Worm (Caenorhabditis elegans) whole organism, early embryonic: ENCODE measurements around the gene cpsf-2.

ENCODE experiments used
- B0310.2 ChIP-seq: sonication (generic microtip); optimal IDR thresholded peaks from 2 replicates; lab custom pipeline; 2016; ENCODE audit warnings: mild to moderate bottlenecking, missing genetic modification characterization, missing compliant biosample characterization
- F13C5.2 ChIP-seq: sonication (generic microtip); optimal IDR thresholded peaks from 2 replicates; lab custom pipeline; 2017; ENCODE audit warnings: mild to moderate bottlenecking, missing genetic modification characterization, inconsistent platforms, missing compliant biosample characterization
- aly-1 ChIP-seq: sonication (generic microtip); optimal IDR thresholded peaks from 2 replicates; lab custom pipeline; 2016; ENCODE audit warnings: missing genetic modification characterization, missing compliant biosample characterization
- ama-1 ChIP-seq: fragments of 150-350 bp; optimal IDR thresholded peaks from 2 replicates; lab custom pipeline; 2014
- ceh-13 ChIP-seq: fragments of 200-800 bp; sonication (Bioruptor generic); optimal IDR thresholded peaks from 2 replicates; lab custom pipeline; 2018; ENCODE audit warnings: mild to moderate bottlenecking, missing genetic modification characterization, missing compliant biosample characterization
- ceh-36 ChIP-seq: sonication (generic microtip); optimal IDR thresholded peaks from 2 replicates; lab custom pipeline; 2016; ENCODE audit warnings: missing genetic modification characterization, inconsistent platforms, missing compliant biosample characterization
- ets-7 ChIP-seq: sonication (generic microtip); optimal IDR thresholded peaks from 2 replicates; lab custom pipeline; 2016; ENCODE audit warnings: missing genotype, missing genetic modification characterization, missing compliant biosample characterization
- flt-1 ChIP-seq: fragments of 200-800 bp; sonication (Bioruptor generic); IDR thresholded peaks from 2 replicates; pipeline ENCODE4 v1.3.6; 2022; ENCODE audit warnings: missing genetic modification characterization, missing compliant biosample characterization
- hmbx-1 ChIP-seq: sonication (generic microtip); optimal IDR thresholded peaks from 2 replicates; lab custom pipeline; 2016; ENCODE audit warnings: mild to moderate bottlenecking, missing genetic modification characterization, missing compliant biosample characterization
- hmg-4 ChIP-seq: fragments of 200-800 bp; sonication (Bioruptor generic); optimal IDR thresholded peaks from 2 replicates; lab custom pipeline; 2018; ENCODE audit warnings: mild to moderate bottlenecking, missing genetic modification characterization, missing compliant biosample characterization
- hnd-1 ChIP-seq: sonication (generic microtip); optimal IDR thresholded peaks from 2 replicates; lab custom pipeline; 2016; ENCODE audit warnings: missing genetic modification characterization, missing compliant biosample characterization
- pes-1 ChIP-seq: fragments of 200-800 bp; sonication (Bioruptor generic); IDR thresholded peaks from 2 replicates; pipeline ENCODE4 v1.3.6; 2022; ENCODE audit warnings: missing genetic modification reagents, missing genetic modification characterization, missing compliant biosample characterization
- scrt-1 ChIP-seq: fragments of 200-800 bp; sonication (Bioruptor generic); IDR thresholded peaks from 2 replicates; pipeline ENCODE4 v1.3.6; 2022; ENCODE audit warnings: missing genetic modification characterization, missing compliant biosample characterization
- sea-1 ChIP-seq: fragments of 200-800 bp; sonication (Bioruptor generic); conservative IDR thresholded peaks from 2 replicates; pipeline ENCODE4 v1.3.6; 2022; ENCODE audit warnings: missing genetic modification characterization, missing compliant biosample characterization
- tbx-11 ChIP-seq: fragments of 200-800 bp; sonication (Bioruptor generic); IDR thresholded peaks from 2 replicates; pipeline ENCODE4 v1.3.6; 2022; ENCODE audit warnings: missing genetic modification characterization, missing compliant biosample characterization
- tbx-37 ChIP-seq: fragments of 200-800 bp; sonication (Bioruptor generic); conservative IDR thresholded peaks from 2 replicates; pipeline ENCODE4 v1.3.6; 2022; ENCODE audit warnings: missing genetic modification reagents, missing genetic modification characterization, missing compliant biosample characterization
- tra-4 ChIP-seq: sonication (generic microtip); optimal IDR thresholded peaks from 2 replicates; lab custom pipeline; 2017; ENCODE audit warnings: missing genetic modification characterization, missing compliant biosample characterization

cpsf-2 gene

ce11 chrV:7153046-7153445, 25.9 kb upstream of the cpsf-2 start, which contains the start of gene fat-7:
fat-7 (minus strand) TSS chrV:7153146.
- TF ChIP-seq tra-4 (tag; lab: Kevin White, UChicago) (no peak), ama-1 (lab: Kevin White, UChicago) (no peak), hmbx-1 (no peak), B0310.2 (tag; lab: Kevin White, UChicago) (no peak), scrt-1 (GFP tag; lab: Robert Waterston, UW) (no peak), hnd-1 (tag; lab: Kevin White, UChicago) (no peak), ceh-13 (GFP tag; lab: Kevin White, UChicago) (no peak), hmg-4 (GFP tag; lab: Kevin White, UChicago) (no peak), F13C5.2 (tag; lab: Kevin White, UChicago) (no peak), flt-1 (no peak), pes-1 (GFP tag; lab: Robert Waterston, UW) (no peak), tbx-37 (GFP tag; lab: Robert Waterston, UW) (no peak), ceh-36 (tag; lab: Kevin White, UChicago) (no peak), tbx-11 (no peak), sea-1 (GFP tag; lab: Robert Waterston, UW) (no peak), aly-1 (tag; lab: Kevin White, UChicago) (no peak), ets-7 (tag; lab: Kevin White, UChicago) (no peak)

ce11 chrV:7156079-7156478, 22.9 kb upstream of the cpsf-2 start, which contains the start of gene F10D2.10:
F10D2.10 (minus strand) TSS chrV:7156179.
- TF ChIP-seq ceh-36 (tag; lab: Kevin White, UChicago) (no peak), tra-4 (tag; lab: Kevin White, UChicago) (no peak), F13C5.2 (tag; lab: Kevin White, UChicago) (no peak), hmbx-1 (no peak), hmg-4 (GFP tag; lab: Kevin White, UChicago) (no peak), B0310.2 (tag; lab: Kevin White, UChicago) (no peak), ama-1 (lab: Kevin White, UChicago) (no peak), flt-1 (no peak), tbx-37 (GFP tag; lab: Robert Waterston, UW) (no peak), ceh-13 (GFP tag; lab: Kevin White, UChicago) (no peak), sea-1 (GFP tag; lab: Robert Waterston, UW) (no peak), scrt-1 (GFP tag; lab: Robert Waterston, UW) (no peak), tbx-11 (no peak), ets-7 (tag; lab: Kevin White, UChicago) (no peak), hnd-1 (tag; lab: Kevin White, UChicago) (no peak)

DNA sequence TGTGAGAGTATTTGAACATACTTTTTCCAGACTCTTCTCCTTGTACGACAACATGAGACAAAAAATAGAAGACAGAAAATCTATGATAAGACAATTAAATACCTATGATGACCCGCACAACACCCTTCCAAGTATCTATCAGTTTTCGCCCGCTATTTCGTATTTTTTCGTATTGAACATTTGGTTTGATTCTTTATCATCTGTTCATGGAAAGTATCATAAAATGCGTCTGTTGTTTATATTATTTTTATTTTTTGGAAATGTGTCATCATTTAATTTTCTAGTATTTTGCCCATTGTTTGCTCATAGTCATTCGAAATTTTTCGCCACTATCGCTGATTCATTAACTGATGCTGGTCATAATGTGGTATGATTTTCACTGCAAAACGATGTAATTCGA, 21.9 kb upstream of the cpsf-2 start, which contains the start of gene ugt-39:
Gene ugt-39 (plus strand): TSS at position 54 of the 400 bp plus-strand sequence.
- TF ChIP-seq hmbx-1: no peak
- no peak for TF ChIP-seq hnd-1 (tag; lab: Kevin White, UChicago)
- no peak for TF ChIP-seq pes-1 (GFP tag; lab: Robert Waterston, UW)

DNA sequence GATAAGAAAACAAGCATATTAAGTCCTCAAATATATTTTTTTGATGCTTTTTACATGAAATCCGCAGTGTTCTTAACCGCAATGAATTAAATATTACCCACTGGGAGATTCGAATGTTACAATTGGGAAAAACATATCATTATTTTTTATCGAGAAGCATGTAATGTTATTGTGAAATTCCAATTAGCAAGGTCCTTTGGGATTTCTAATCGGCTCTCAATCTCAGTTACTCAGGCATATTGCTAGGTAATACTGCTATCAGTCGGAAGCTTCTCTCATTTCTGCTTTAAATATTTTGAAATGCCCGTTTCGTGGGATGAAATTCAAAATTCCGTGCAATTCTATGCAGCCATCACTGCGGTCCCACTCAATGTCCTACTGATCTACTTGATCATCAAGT, 19.6 kb upstream of the cpsf-2 start, which contains the start of gene str-204:
Gene str-204 (plus strand): TSS at position 301 of the 400 bp plus-strand sequence.
- TF ChIP-seq B0310.2 (tag; lab: Kevin White, UChicago) (no peak), aly-1 (tag; lab: Kevin White, UChicago) (no peak), ama-1 (lab: Kevin White, UChicago) (no peak), flt-1 (no peak)

DNA sequence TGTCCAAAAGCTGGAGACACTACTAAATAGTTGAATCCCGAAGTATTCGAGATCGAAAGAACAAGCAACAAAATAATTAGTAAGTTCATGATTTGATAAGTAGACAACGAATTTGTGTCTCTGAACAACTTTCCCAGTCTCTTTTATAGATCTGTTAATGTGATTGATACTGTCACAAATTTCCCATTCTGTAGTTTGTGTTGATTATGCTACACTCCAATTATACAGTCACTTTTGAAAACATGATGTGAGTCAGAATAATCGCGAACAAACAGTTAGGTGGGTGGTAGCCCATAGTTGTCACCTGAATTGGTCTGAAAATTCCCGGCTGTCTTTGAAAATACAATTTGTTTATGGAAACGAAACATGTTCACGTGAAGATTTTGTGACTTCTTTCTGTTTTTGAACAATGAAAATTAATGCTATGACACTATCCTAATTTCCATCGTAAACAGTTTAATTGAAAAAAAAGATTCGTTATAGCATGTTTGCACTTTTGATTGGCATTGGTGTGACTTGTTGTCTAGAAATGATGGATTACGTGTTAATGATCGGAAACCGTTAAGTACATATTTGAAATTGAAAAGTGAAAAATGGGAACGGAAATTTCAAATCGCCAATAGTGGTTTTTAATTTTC, 15.4 kb upstream of the cpsf-2 start, which contains the start of gene ugt-41:
Gene ugt-41 (minus strand): TSS at position 119 of the 638 bp plus-strand sequence.
- TF ChIP-seq tra-4 (tag; lab: Kevin White, UChicago): no peak
- TF ChIP-seq tbx-37 (GFP tag; lab: Robert Waterston, UW): no peak
- TF ChIP-seq tbx-11: no peak
- TF ChIP-seq B0310.2 (tag; lab: Kevin White, UChicago): no peak
- no peak for TF ChIP-seq F13C5.2 (tag; lab: Kevin White, UChicago)
- no peak for TF ChIP-seq ceh-36 (tag; lab: Kevin White, UChicago)
- TF ChIP-seq ceh-13 (GFP tag; lab: Kevin White, UChicago): no peak
- no peak for TF ChIP-seq ama-1 (lab: Kevin White, UChicago)
- no peak for TF ChIP-seq scrt-1 (GFP tag; lab: Robert Waterston, UW)
- no peak for TF ChIP-seq hnd-1 (tag; lab: Kevin White, UChicago)
- TF ChIP-seq ets-7 (tag; lab: Kevin White, UChicago): no peak
- TF ChIP-seq aly-1 (tag; lab: Kevin White, UChicago): no peak
- no peak for TF ChIP-seq sea-1 (GFP tag; lab: Robert Waterston, UW)
- TF ChIP-seq pes-1 (GFP tag; lab: Robert Waterston, UW): no peak
- TF ChIP-seq flt-1: no peak
- no peak for TF ChIP-seq hmbx-1
- no peak for TF ChIP-seq hmg-4 (GFP tag; lab: Kevin White, UChicago)

ce11 chrV:7164210-7164609, 14.8 kb upstream of the cpsf-2 start, which contains the start of gene srh-83:
srh-83 (plus strand) TSS chrV:7164510.
- no peak for TF ChIP-seq hmg-4 (GFP tag; lab: Kevin White, UChicago)

ce11 chrV:7166709-7167108, 12.3 kb upstream of the cpsf-2 start, which contains the start of gene ugt-36:
ugt-36 (plus strand) TSS chrV:7167009.
- TF ChIP-seq tra-4 (tag; lab: Kevin White, UChicago) (no peak), ceh-13 (GFP tag; lab: Kevin White, UChicago) (no peak)

- TF ChIP-seq flt-1 (no peak), sea-1 (GFP tag; lab: Robert Waterston, UW) (no peak), pes-1 (GFP tag; lab: Robert Waterston, UW) (no peak), tbx-37 (GFP tag; lab: Robert Waterston, UW) (no peak), ceh-13 (GFP tag; lab: Kevin White, UChicago) (no peak), hmbx-1 (no peak), hmg-4 (GFP tag; lab: Kevin White, UChicago) (no peak), ama-1 (lab: Kevin White, UChicago) (no peak), scrt-1 (GFP tag; lab: Robert Waterston, UW) (no peak), tra-4 (tag; lab: Kevin White, UChicago) (no peak), hnd-1 (tag; lab: Kevin White, UChicago) (no peak), aly-1 (tag; lab: Kevin White, UChicago) (no peak), ceh-36 (tag; lab: Kevin White, UChicago) (no peak)
These were observed 3.8 kb upstream of the cpsf-2 start, which contains the start of gene lgc-39 for ce11 chrV:7175201-7175600. lgc-39 (plus strand) TSS chrV:7175501.
